Fruit fly (Drosophila melanogaster): ENCODE data around the gene CG31249.
A peak's percentile ranks its signal among the peaks of the same experiment; 100 is the strongest.

The CG31249 gene

dm6 chr3R:17686875-17687274 is at the start of gene CG31249:
Gene CG31249, minus strand, starts transcription at chr3R:17687071.
- peak; percentile 46 for TF ChIP-seq esn (GFP tag; optimal IDR thresholded peaks at IDR 0.05)
- no peak for TF ChIP-seq CG6163 (GFP tag; IDR thresholded peaks at IDR 0.05)
- peak; percentile 18 for TF ChIP-seq CG3032 (tag; optimal IDR thresholded peaks at IDR 0.05)
- no peak for TF ChIP-seq Smox (GFP tag; optimal IDR thresholded peaks at IDR 0.05)
- no peak for TF ChIP-seq spab (GFP tag; optimal IDR thresholded peaks at IDR 0.05)

DNA sequence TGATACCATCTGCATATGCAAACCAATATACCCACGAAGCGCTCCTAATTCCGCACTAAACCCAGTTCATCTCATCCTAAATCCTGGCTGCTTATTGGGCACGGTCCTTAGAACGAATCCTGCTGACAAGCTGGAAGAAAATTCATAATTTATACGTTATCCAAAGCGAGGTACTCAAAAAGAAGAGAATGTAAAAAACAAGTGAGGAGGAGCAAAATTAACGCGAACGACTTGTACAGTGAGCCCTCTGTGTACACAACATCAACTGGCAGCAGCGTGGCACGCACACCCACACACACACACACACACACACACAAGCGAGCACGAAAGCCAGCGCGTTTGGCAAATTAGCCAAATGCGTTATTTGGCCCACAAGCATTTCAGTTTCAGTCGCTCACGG is 49.4 kb upstream of the CG31249 start, which contains the start of gene TyrRII:
TSS of gene TyrRII (plus strand) at position 301 of the 400 bp plus-strand sequence.
- no peak for TF ChIP-seq Hr39 (GFP tag; optimal IDR thresholded peaks at IDR 0.05)
- no peak for TF ChIP-seq Met (GFP tag; optimal IDR thresholded peaks at IDR 0.05)
- no peak for TF ChIP-seq CG11294 (GFP tag; IDR thresholded peaks at IDR 0.05)
- no peak for TF ChIP-seq CG31627 (GFP tag; optimal IDR thresholded peaks at IDR 0.05)
- no peak for TF ChIP-seq vri (GFP tag; optimal IDR thresholded peaks at IDR 0.05)
- TF ChIP-seq pdm3 (GFP tag; optimal IDR thresholded peaks at IDR 0.05), result no peak
- TF ChIP-seq CG8319 (GFP tag; optimal IDR thresholded peaks at IDR 0.05), result no peak
- TF ChIP-seq dsx (GFP tag; optimal IDR thresholded peaks at IDR 0.05; ENCODE audit: poor library complexity, severe bottlenecking), result no peak
- no peak for TF ChIP-seq Hr4 (GFP tag; optimal IDR thresholded peaks at IDR 0.05)
- no peak for TF ChIP-seq spab (GFP tag; optimal IDR thresholded peaks at IDR 0.05)
- TF ChIP-seq achi (GFP tag; optimal IDR thresholded peaks at IDR 0.05), result no peak
- TF ChIP-seq Ets96B (tag; optimal IDR thresholded peaks at IDR 0.05), result no peak
- TF ChIP-seq CG6854 (GFP tag; optimal IDR thresholded peaks at IDR 0.05), result no peak
- no peak for TF ChIP-seq CG34406 (GFP tag; optimal IDR thresholded peaks at IDR 0.05)
- no peak for TF ChIP-seq CG10669 (GFP tag; optimal IDR thresholded peaks at IDR 0.05)
- no peak for TF ChIP-seq lz (GFP tag; optimal IDR thresholded peaks at IDR 0.05)
- TF ChIP-seq net (GFP tag; optimal IDR thresholded peaks at IDR 0.05), result no peak
- no peak for TF ChIP-seq Ets21C (GFP tag; optimal IDR thresholded peaks at IDR 0.05)

DNA sequence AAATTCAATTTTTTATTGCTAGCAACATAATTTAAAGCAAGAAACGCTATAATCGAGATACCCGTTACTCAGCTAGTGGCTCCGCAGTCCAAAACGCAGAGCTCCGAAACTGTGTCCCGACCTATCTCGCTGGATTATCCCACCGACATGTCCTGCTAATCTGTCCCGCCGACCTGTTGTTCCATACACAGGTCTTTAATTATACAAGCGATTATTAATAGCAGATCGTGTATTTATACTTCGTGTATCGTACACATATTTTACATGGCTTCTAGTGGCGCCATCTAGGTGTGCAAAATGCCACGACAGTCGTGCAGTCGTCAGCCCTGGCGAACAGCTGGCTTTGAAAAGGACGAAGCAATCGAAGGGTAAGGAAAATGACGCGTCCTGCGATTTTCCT is 46.4 kb upstream of the CG31249 start, which contains the start of gene CG14321:
TSS of gene CG14321 (plus strand) at position 338 of the 400 bp plus-strand sequence.
- TF ChIP-seq Sox15 (GFP tag; optimal IDR thresholded peaks at IDR 0.05) (no peak), acj6 (GFP tag; optimal IDR thresholded peaks at IDR 0.05) (no peak), CG10669 (GFP tag; optimal IDR thresholded peaks at IDR 0.05) (no peak), CG32006 (GFP tag; optimal IDR thresholded peaks at IDR 0.05) (no peak), CG6163 (GFP tag; IDR thresholded peaks at IDR 0.05) (no peak), CG1621 (tag; optimal IDR thresholded peaks at IDR 0.05) (no peak), CG16779 (tag; optimal IDR thresholded peaks at IDR 0.05) (no peak), CG15336 (GFP tag; IDR thresholded peaks at IDR 0.05) (no peak), Blimp-1 (GFP tag; optimal IDR thresholded peaks at IDR 0.05) (no peak), Hr38 (GFP tag; optimal IDR thresholded peaks at IDR 0.05) (no peak), Lpt (GFP tag; optimal IDR thresholded peaks at IDR 0.05) (no peak), CG6808 (GFP tag; optimal IDR thresholded peaks at IDR 0.05) (no peak), fkh (GFP tag; optimal IDR thresholded peaks at IDR 0.05) (no peak), CG8319 (GFP tag; optimal IDR thresholded peaks at IDR 0.05) (no peak), lz (GFP tag; optimal IDR thresholded peaks at IDR 0.05) (no peak)

DNA sequence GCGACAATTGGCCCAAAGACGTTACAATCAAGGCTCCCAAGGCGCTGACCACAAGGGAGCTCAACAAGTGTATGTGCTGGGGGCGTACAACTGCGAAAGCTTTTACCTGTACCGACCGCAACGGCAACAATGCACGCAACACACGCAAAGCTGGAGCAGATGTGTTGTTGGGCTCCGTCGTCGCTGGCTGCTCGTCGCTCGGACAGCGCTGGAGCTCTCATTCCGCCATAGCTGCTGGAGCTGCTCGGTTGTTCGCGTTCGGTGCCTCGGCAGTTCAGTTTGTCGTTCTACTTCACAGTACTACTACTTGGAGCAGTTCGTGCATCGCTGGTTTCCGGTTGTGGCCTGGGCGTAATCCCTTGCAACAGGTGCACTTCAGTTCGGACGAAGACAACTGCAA is 38.7 kb upstream of the CG31249 start, which contains the start of gene Lgr1:
TSS of gene Lgr1 (plus strand) at position 220 of the 400 bp plus-strand sequence.
- TF ChIP-seq cyc (GFP tag; optimal IDR thresholded peaks at IDR 0.05), result no peak
- no peak for TF ChIP-seq spab (GFP tag; optimal IDR thresholded peaks at IDR 0.05)
- TF ChIP-seq CG1621 (tag; optimal IDR thresholded peaks at IDR 0.05), result no peak
- no peak for TF ChIP-seq CG6163 (GFP tag; IDR thresholded peaks at IDR 0.05)
- TF ChIP-seq Sox15 (GFP tag; optimal IDR thresholded peaks at IDR 0.05), result no peak

- TF ChIP-seq Hr39 (GFP tag; optimal IDR thresholded peaks at IDR 0.05), result no peak
Measured at dm6 chr3R:17724963-17725362, 38.1 kb upstream of the CG31249 start, which contains the start of gene Atg8b. Gene Atg8b, minus strand, starts transcription at chr3R:17725063.
